Fruit fly (Drosophila melanogaster) whole organism, embryonic: ENCODE data around the gene Nph.

Experiments
- Abd-B ChIP-seq: fragments of 200-800 bp; sonication (Bioruptor generic); optimal IDR thresholded peaks from 2 replicates; lab custom pipeline; 2018; ENCODE audit warnings: missing biosample characterization, mild to moderate bottlenecking, missing genetic modification characterization, moderate library complexity
- Antp ChIP-seq: fragments of 200-800 bp; sonication (Bioruptor generic); optimal IDR thresholded peaks from 3 replicates; lab custom pipeline; 2016; ENCODE audit warnings: missing biosample characterization, missing genetic modification characterization
- Bteb2 ChIP-seq: fragments of 200-800 bp; sonication (Bioruptor generic); optimal IDR thresholded peaks from 2 replicates; lab custom pipeline; 2016; ENCODE audit warnings: missing biosample characterization, missing genetic modification characterization
- CG11247 ChIP-seq: fragments of 200-800 bp; sonication (Bioruptor generic); IDR thresholded peaks from 2 replicates; pipeline ENCODE4 v1.3.6; 2022; ENCODE audit warnings: missing biosample characterization, missing genetic modification characterization
- CG13123 ChIP-seq: fragments of 200-800 bp; sonication (Bioruptor generic); optimal IDR thresholded peaks from 2 replicates; lab custom pipeline; 2016; ENCODE audit warnings: missing biosample characterization, missing genetic modification characterization
- CG13624 ChIP-seq: fragments of 200-800 bp; sonication (Bioruptor generic); optimal IDR thresholded peaks from 2 replicates; lab custom pipeline; 2016; ENCODE audit warnings: missing biosample characterization, missing genetic modification characterization
- CG13894 ChIP-seq: fragments of 200-800 bp; sonication (Bioruptor generic); optimal IDR thresholded peaks from 3 replicates; lab custom pipeline; 2018; ENCODE audit warnings: missing biosample characterization, mild to moderate bottlenecking, missing genetic modification characterization, moderate library complexity
- CG18764 ChIP-seq: fragments of 200-800 bp; sonication (Bioruptor generic); optimal IDR thresholded peaks from 3 replicates; lab custom pipeline; 2016; ENCODE audit warnings: missing biosample characterization, missing genetic modification characterization
- CG30020 ChIP-seq: fragments of 200-800 bp; optimal IDR thresholded peaks from 2 replicates; lab custom pipeline; 2019; ENCODE audit warnings: missing biosample characterization, mild to moderate bottlenecking, missing genetic modification characterization, moderate library complexity
- CG32772 ChIP-seq: fragments of 200-800 bp; sonication (Bioruptor generic); IDR thresholded peaks from 2 replicates; pipeline ENCODE4 v1.3.6; 2022; ENCODE audit warnings: missing biosample characterization, missing genetic modification characterization
- CG3726 ChIP-seq: fragments of 200-800 bp; sonication (Bioruptor generic); IDR thresholded peaks from 3 replicates; pipeline ENCODE4, ENCODE4 v1.3.6; 2022; ENCODE audit warnings: missing biosample characterization, missing genetic modification characterization
- CG3847 ChIP-seq: fragments of 200-800 bp; sonication (Bioruptor generic); IDR thresholded peaks from 2 replicates; pipeline ENCODE4 v1.3.6; 2022; ENCODE audit warnings: missing biosample characterization, missing genetic modification characterization
- CG4360 ChIP-seq: fragments of 200-800 bp; sonication (Bioruptor generic); IDR thresholded peaks from 2 replicates; pipeline ENCODE4 v1.3.6; 2022; ENCODE audit warnings: missing biosample characterization, missing genetic modification characterization
- CG43689 ChIP-seq: fragments of 200-800 bp; sonication (Bioruptor generic); IDR thresholded peaks from 2 replicates; pipeline ENCODE4 v1.3.6; 2022; ENCODE audit warnings: missing biosample characterization, missing genetic modification characterization
- CG4730 ChIP-seq: fragments of 200-800 bp; sonication (Bioruptor generic); IDR thresholded peaks from 2 replicates; pipeline ENCODE4 v1.3.6; 2022; ENCODE audit warnings: missing biosample characterization, missing genetic modification characterization
- CG4854 ChIP-seq: fragments of 200-800 bp; sonication (Bioruptor generic); optimal IDR thresholded peaks from 2 replicates; lab custom pipeline; 2016; ENCODE audit warnings: missing biosample characterization, missing genetic modification characterization, inconsistent platforms
- CG8765 ChIP-seq: fragments of 200-800 bp; sonication (Bioruptor generic); IDR thresholded peaks from 2 replicates; pipeline ENCODE4 v1.3.6; 2022; ENCODE audit warnings: missing biosample characterization, missing genetic modification characterization
- Camta ChIP-seq: fragments of 200-800 bp; sonication (Bioruptor generic); optimal IDR thresholded peaks from 2 replicates; lab custom pipeline; 2016; ENCODE audit warnings: missing biosample characterization, missing genetic modification characterization
- Doc3 ChIP-seq: fragments of 200-800 bp; sonication (Bioruptor generic); IDR thresholded peaks from 3 replicates; pipeline ENCODE4 v1.3.6; 2022; ENCODE audit warnings: missing biosample characterization, missing genetic modification characterization; ENCODE audit not compliant: partially characterized antibody
- Elba2 ChIP-seq: fragments of 200-800 bp; sonication (Bioruptor generic); optimal IDR thresholded peaks from 3 replicates; lab custom pipeline; 2016; ENCODE audit warnings: missing biosample characterization, missing genetic modification characterization
- GATAe ChIP-seq: fragments of 200-800 bp; sonication (Bioruptor generic); conservative IDR thresholded peaks from 2 replicates; pipeline ENCODE4 v1.3.6; 2022; ENCODE audit warnings: missing biosample characterization, missing genetic modification characterization
- HLHmδ ChIP-seq: fragments of 200-800 bp; sonication (Bioruptor generic); optimal IDR thresholded peaks from 2 replicates; lab custom pipeline; 2018; ENCODE audit warnings: missing biosample characterization, mild to moderate bottlenecking, missing genetic modification characterization, moderate library complexity
- Meics ChIP-seq: fragments of 200-800 bp; sonication (Bioruptor generic); optimal IDR thresholded peaks from 2 replicates; lab custom pipeline; 2017; ENCODE audit warnings: missing biosample characterization, mild to moderate bottlenecking, missing genetic modification characterization
- NK7.1 ChIP-seq: fragments of 200-800 bp; sonication (Bioruptor generic); optimal IDR thresholded peaks from 3 replicates; lab custom pipeline; 2016; ENCODE audit warnings: missing biosample characterization, missing genetic modification characterization
- Neu2 ChIP-seq: fragments of 200-800 bp; sonication (Bioruptor generic); optimal IDR thresholded peaks from 3 replicates; lab custom pipeline; 2016; ENCODE audit warnings: missing biosample characterization, missing genetic modification characterization, borderline replicate concordance
- Oli ChIP-seq: fragments of 200-800 bp; sonication (Bioruptor generic); optimal IDR thresholded peaks from 2 replicates; lab custom pipeline; 2018; ENCODE audit warnings: missing biosample characterization, mild to moderate bottlenecking, missing genetic modification characterization, moderate library complexity
- Spps ChIP-seq: fragments of 200-800 bp; sonication (Bioruptor generic); optimal IDR thresholded peaks from 2 replicates; lab custom pipeline; 2018; ENCODE audit warnings: missing biosample characterization, mild to moderate bottlenecking, missing genetic modification characterization
- TFAM ChIP-seq: fragments of 200-800 bp; sonication (Bioruptor generic); optimal IDR thresholded peaks from 2 replicates; lab custom pipeline; 2017; ENCODE audit warnings: missing biosample characterization, missing genetic modification characterization, inconsistent platforms
- Tbp ChIP-seq: fragments of >200 bp; optimal IDR thresholded peaks from 2 replicates; lab custom pipeline; 2018; ENCODE audit warnings: missing biosample characterization, missing genetic modification characterization
- az2 ChIP-seq: fragments of 200-800 bp; sonication (Bioruptor generic); optimal IDR thresholded peaks from 3 replicates; lab custom pipeline; 2016; ENCODE audit warnings: missing biosample characterization, missing genetic modification characterization
- cad ChIP-seq: fragments of >200 bp; optimal IDR thresholded peaks from 2 replicates; lab custom pipeline; 2017; ENCODE audit warnings: missing biosample characterization, missing genetic modification characterization
- ci ChIP-seq: fragments of 200-800 bp; sonication (Bioruptor generic); IDR thresholded peaks from 3 replicates; pipeline ENCODE4 v1.3.6; 2022; ENCODE audit warnings: missing biosample characterization, missing genetic modification characterization
- crc ChIP-seq: fragments of 200-800 bp; sonication (Bioruptor generic); optimal IDR thresholded peaks from 2 replicates; lab custom pipeline; 2016; ENCODE audit warnings: missing biosample characterization, missing genetic modification characterization
- fd96Cb ChIP-seq: fragments of 200-800 bp; sonication (Bioruptor generic); optimal IDR thresholded peaks from 2 replicates; lab custom pipeline; 2018; ENCODE audit warnings: missing biosample characterization, mild to moderate bottlenecking, missing genetic modification characterization, moderate library complexity
- gsb-n ChIP-seq: fragments of 200-800 bp; sonication (Bioruptor generic); optimal IDR thresholded peaks from 3 replicates; lab custom pipeline; 2018; ENCODE audit warnings: missing biosample characterization, mild to moderate bottlenecking, missing genetic modification characterization
- kay ChIP-seq: fragments of 200-800 bp; sonication (Bioruptor generic); optimal IDR thresholded peaks from 2 replicates; lab custom pipeline; 2016; ENCODE audit warnings: missing biosample characterization, missing genetic modification characterization
- lbe ChIP-seq: fragments of 200-800 bp; sonication (Bioruptor generic); optimal IDR thresholded peaks from 2 replicates; lab custom pipeline; 2016; ENCODE audit warnings: missing biosample characterization, mild to moderate bottlenecking, missing genetic modification characterization
- mld ChIP-seq: fragments of 200-800 bp; sonication (Bioruptor generic); IDR thresholded peaks from 3 replicates; pipeline ENCODE4 v1.3.6; 2022; ENCODE audit warnings: missing biosample characterization, missing genetic modification characterization; ENCODE audit not compliant: partially characterized antibody
- nmo ChIP-seq: fragments of 200-800 bp; sonication (Bioruptor generic); optimal IDR thresholded peaks from 2 replicates; lab custom pipeline; 2018; ENCODE audit warnings: missing biosample characterization, mild to moderate bottlenecking, missing genetic modification characterization, moderate library complexity
- odd ChIP-seq: fragments of 200-800 bp; sonication (Bioruptor generic); optimal IDR thresholded peaks from 2 replicates; lab custom pipeline; 2017; ENCODE audit warnings: missing biosample characterization, mild to moderate bottlenecking, missing genetic modification characterization
- phol ChIP-seq: fragments of 200-800 bp; sonication (Bioruptor generic); optimal IDR thresholded peaks from 3 replicates; lab custom pipeline; 2018; ENCODE audit warnings: missing biosample characterization, mild to moderate bottlenecking, missing genetic modification characterization, moderate library complexity
- rib ChIP-seq: fragments of 200-800 bp; sonication (Bioruptor generic); IDR thresholded peaks from 2 replicates; pipeline ENCODE4 v1.3.6; 2022; ENCODE audit warnings: missing biosample characterization, missing genetic modification characterization
- shn ChIP-seq: fragments of 200-800 bp; sonication (Bioruptor generic); optimal IDR thresholded peaks from 3 replicates; lab custom pipeline; 2016; ENCODE audit warnings: missing biosample characterization, missing genetic modification characterization
- stwl ChIP-seq: fragments of 200-800 bp; sonication (Bioruptor generic); optimal IDR thresholded peaks from 3 replicates; lab custom pipeline; 2018; ENCODE audit warnings: missing biosample characterization, mild to moderate bottlenecking, missing genetic modification characterization, moderate library complexity
- tap ChIP-seq: fragments of 200-800 bp; optimal IDR thresholded peaks from 3 replicates; lab custom pipeline; 2019; ENCODE audit warnings: missing biosample characterization, mild to moderate bottlenecking, missing genetic modification characterization, moderate library complexity
- tin ChIP-seq: fragments of 200-800 bp; sonication (Bioruptor generic); optimal IDR thresholded peaks from 3 replicates; lab custom pipeline; 2016; ENCODE audit warnings: missing biosample characterization, missing genetic modification characterization
- tna ChIP-seq: fragments of 200-800 bp; sonication (Bioruptor generic); IDR thresholded peaks from 2 replicates; pipeline ENCODE4 v1.3.6; 2022; ENCODE audit warnings: missing biosample characterization, missing genetic modification characterization; ENCODE audit not compliant: partially characterized antibody
- twi ChIP-seq: fragments of 200-800 bp; optimal IDR thresholded peaks from 2 replicates; lab custom pipeline; 2019; ENCODE audit warnings: missing biosample characterization, mild to moderate bottlenecking, missing genetic modification characterization, moderate library complexity
- usp ChIP-seq: fragments of >200 bp; optimal IDR thresholded peaks from 2 replicates; lab custom pipeline; 2017; ENCODE audit warnings: missing biosample characterization, missing genetic modification characterization
- wdn ChIP-seq: fragments of 200-800 bp; sonication (Bioruptor generic); IDR thresholded peaks from 2 replicates; pipeline ENCODE4 v1.3.6; 2022; ENCODE audit warnings: missing biosample characterization, missing genetic modification characterization
- zen ChIP-seq: fragments of 200-800 bp; sonication (Bioruptor generic); optimal IDR thresholded peaks from 3 replicates; lab custom pipeline; 2018; ENCODE audit warnings: missing biosample characterization, mild to moderate bottlenecking, missing genetic modification characterization, moderate library complexity

Gene Nph

DNA sequence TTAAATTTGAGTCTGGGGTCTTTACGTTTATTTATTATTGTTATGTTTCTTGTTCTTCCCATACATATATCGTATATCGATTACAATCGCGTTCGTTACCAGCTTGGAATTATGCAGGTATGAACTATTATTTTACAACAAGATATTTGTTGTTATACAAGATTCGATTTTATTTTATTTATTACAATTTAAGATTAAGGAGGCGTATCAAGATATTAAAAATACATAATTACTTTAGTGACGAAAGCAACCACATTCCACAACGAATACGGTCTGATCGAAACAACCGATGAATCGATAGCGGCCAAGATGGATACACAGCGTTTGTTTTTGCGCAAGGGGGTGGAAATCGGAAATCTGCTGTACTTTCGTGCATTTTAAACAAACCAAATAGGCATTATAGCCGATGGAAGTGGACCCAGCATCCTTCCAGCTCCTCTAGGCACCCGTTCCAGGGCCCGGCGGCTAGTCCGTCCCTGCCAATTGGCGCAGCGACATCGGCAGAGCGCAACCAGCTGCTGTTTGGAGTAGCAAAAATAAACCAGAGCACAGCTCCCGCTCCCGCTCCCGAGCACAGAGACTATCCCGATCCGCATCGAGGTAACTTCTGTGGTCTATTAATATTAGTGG lies 6.9 kb downstream of the Nph start, which contains the start of the genes CG15525 and CG11504 (continued):
- TF ChIP-seq Elba2 (GFP tag; lab: Kevin White, UChicago), result peak; percentile 6
- TF ChIP-seq twi (tag; lab: Kevin White, UChicago), result no peak
- peak; percentile 62; the same call in 1 of the 2 replicates for TF ChIP-seq tna
- TF ChIP-seq GATAe (GFP tag; lab: Robert Waterston, UW), result no peak
- TF ChIP-seq Spps (tag; lab: Kevin White, UChicago), result peak; percentile 46
- peak; percentile 5 for TF ChIP-seq CG13123 (GFP tag; lab: Kevin White, UChicago)
- TF ChIP-seq zen (tag; lab: Kevin White, UChicago), result peak; percentile 32
- no peak for TF ChIP-seq lbe (GFP tag; lab: Kevin White, UChicago)
- no peak for TF ChIP-seq NK7.1 (GFP tag; lab: Kevin White, UChicago)
- peak; percentile 73 for TF ChIP-seq CG32772 (GFP tag; lab: Robert Waterston, UW)
- peak; percentile 24; the same call in 1 of the 2 replicates for TF ChIP-seq CG4730
- no peak for TF ChIP-seq cad
- peak; percentile 69 for TF ChIP-seq stwl
- TF ChIP-seq Tbp (GFP tag; lab: Kevin White, UChicago), result no peak
- no peak for TF ChIP-seq wdn (GFP tag; lab: Robert Waterston, UW)
- TF ChIP-seq kay, result peak; percentile 14
- TF ChIP-seq Oli (tag; lab: Kevin White, UChicago), result no peak
- no peak for TF ChIP-seq CG11247 (GFP tag; lab: Robert Waterston, UW)
- TF ChIP-seq Abd-B (GFP tag; lab: Kevin White, UChicago), result peak; percentile 86
- peak; percentile 33 for TF ChIP-seq Bteb2 (GFP tag; lab: Kevin White, UChicago)
- TF ChIP-seq CG4854 (GFP tag; lab: Kevin White, UChicago), result peak; percentile 23
- TF ChIP-seq CG4360 (GFP tag; lab: Robert Waterston, UW), result no peak
- peak; percentile 65 for TF ChIP-seq CG13624
- TF ChIP-seq crc (GFP tag; lab: Kevin White, UChicago), result no peak
- no peak for TF ChIP-seq tap (tag; lab: Kevin White, UChicago)
- peak; percentile 96 for TF ChIP-seq phol (tag; lab: Kevin White, UChicago)
- TF ChIP-seq CG3726 (GFP tag; lab: Robert Waterston, UW), result no peak
- no peak for TF ChIP-seq odd (GFP tag; lab: Kevin White, UChicago)
- peak; percentile 19 for TF ChIP-seq CG18764
- peak; percentile 32 for TF ChIP-seq Antp (GFP tag; lab: Kevin White, UChicago)
- TF ChIP-seq CG3847 (GFP tag; lab: Robert Waterston, UW), result peak; percentile 43
- peak; percentile 53 for TF ChIP-seq Camta
- no peak for TF ChIP-seq HLHmδ (GFP tag; lab: Kevin White, UChicago)
- TF ChIP-seq Meics (GFP tag; lab: Kevin White, UChicago), result peak; percentile 100
- no peak for TF ChIP-seq gsb-n (tag; lab: Kevin White, UChicago)
- TF ChIP-seq fd96Cb (tag; lab: Kevin White, UChicago), result peak; percentile 33
- TF ChIP-seq usp (GFP tag; lab: Kevin White, UChicago), result no peak
- no peak for TF ChIP-seq rib (GFP tag; lab: Robert Waterston, UW)
- no peak for TF ChIP-seq CG13894 (tag; lab: Kevin White, UChicago)
- 0 out of 3 replicates have a peak, but pooled peaks have one; percentile 46 for TF ChIP-seq ci (GFP tag; lab: Robert Waterston, UW)
- no peak for TF ChIP-seq TFAM
- peak; percentile 62 for TF ChIP-seq nmo (GFP tag; lab: Kevin White, UChicago)
- peak; percentile 41 for TF ChIP-seq tin (GFP tag; lab: Kevin White, UChicago)
- no peak for TF ChIP-seq CG43689 (GFP tag; lab: Robert Waterston, UW)
- peak; percentile 51 for TF ChIP-seq shn (GFP tag; lab: Kevin White, UChicago)
- TF ChIP-seq CG30020 (tag; lab: Kevin White, UChicago), result peak; percentile 58
- TF ChIP-seq Doc3 (GFP tag; lab: Robert Waterston, UW), result peak; percentile 83
- TF ChIP-seq CG8765 (GFP tag; lab: Robert Waterston, UW), result no peak
- 0 out of 3 replicates have a peak, but pooled peaks have one; percentile 71 for TF ChIP-seq mld (GFP tag; lab: Robert Waterston, UW)
- TF ChIP-seq az2 (GFP tag; lab: Kevin White, UChicago), result peak; percentile 51
- no peak for TF ChIP-seq Neu2
